Worm (Caenorhabditis elegans) whole organism, L1 larva: Measurements from ENCODE around the gene T11F8.1.
"Not testable (repeated sequence)": the region's sequence is repeated elsewhere in the genome, so short reads cannot be mapped to it uniquely, and the experiment has no call there.

Source experiments
- C34B4.2 ChIP-seq: sonication (generic microtip); optimal IDR thresholded peaks from 2 replicates; lab custom pipeline; 2017; ENCODE audit warnings: mild to moderate bottlenecking, missing genetic modification characterization, missing compliant biosample characterization
- F16B12.6 ChIP-seq: fragments of 150-350 bp; optimal IDR thresholded peaks from 2 replicates; lab custom pipeline; 2014; ENCODE audit warnings: missing biosample characterization, missing genetic modification characterization
- Y116A8C.19 ChIP-seq: sonication (generic microtip); optimal IDR thresholded peaks from 2 replicates; lab custom pipeline; 2016; ENCODE audit warnings: missing compliant biosample characterization, missing genetic modification characterization, borderline replicate concordance
- aha-1 ChIP-seq: fragments of 150-350 bp; optimal IDR thresholded peaks from 2 replicates; lab custom pipeline; 2014; ENCODE audit warnings: missing biosample characterization, missing genetic modification characterization
- aly-2 ChIP-seq: fragments of 150-350 bp; optimal IDR thresholded peaks from 2 replicates; lab custom pipeline; 2014; ENCODE audit warnings: missing biosample characterization, missing genetic modification characterization
- ceh-8 ChIP-seq: fragments of 200-800 bp; sonication (Bioruptor generic); optimal IDR thresholded peaks from 2 replicates; lab custom pipeline; 2018; ENCODE audit warnings: mild to moderate bottlenecking, missing genetic modification characterization, moderate library complexity, missing compliant biosample characterization
- ceh-82 ChIP-seq, 3 experiments: fragments of 150-350 bp in 1 of 3; sonication (generic microtip) in 2 of 3; optimal IDR thresholded peaks; 2 replicates each; lab custom pipeline; 2014 to 2017; ENCODE audit warnings: missing biosample characterization in 3 of 3, missing genetic modification characterization in 3 of 3
- ceh-88 ChIP-seq: fragments of 200-800 bp; sonication (Bioruptor generic); IDR thresholded peaks from 2 replicates; pipeline ENCODE4 v1.3.6; 2022; ENCODE audit warnings: missing genetic modification characterization, missing compliant biosample characterization
- ceh-90 ChIP-seq: sonication (generic microtip); optimal IDR thresholded peaks from 2 replicates; lab custom pipeline; 2016; ENCODE audit warnings: missing genetic modification characterization, missing compliant biosample characterization
- efl-3 ChIP-seq: fragments of 200-800 bp; sonication (Bioruptor generic); optimal IDR thresholded peaks from 2 replicates; lab custom pipeline; 2018; ENCODE audit warnings: mild to moderate bottlenecking, missing genetic modification characterization, missing compliant biosample characterization
- egl-13 ChIP-seq: sonication (generic microtip); optimal IDR thresholded peaks from 2 replicates; lab custom pipeline; 2016; ENCODE audit warnings: missing genotype, missing genetic modification reagents, missing genetic modification characterization, missing compliant biosample characterization
- egl-27 ChIP-seq, 2 experiments: fragments of 150-350 bp in 1 of 2; sonication (generic microtip); optimal IDR thresholded peaks; 3 replicates each; lab custom pipeline; 2017 to 2018; ENCODE audit warnings: missing biosample characterization in 2 of 2, missing genetic modification characterization in 2 of 2, missing genetic modification reagents in 2 of 2
- elt-2 ChIP-seq: sonication (generic microtip); optimal IDR thresholded peaks from 2 replicates; lab custom pipeline; 2016; ENCODE audit warnings: missing genetic modification characterization, mild to moderate bottlenecking, inconsistent platforms, missing compliant biosample characterization, missing genetic modification reagents
- fkh-10 ChIP-seq: sonication (generic microtip); optimal IDR thresholded peaks from 2 replicates; lab custom pipeline; 2017; ENCODE audit warnings: missing biosample characterization, missing genetic modification reagents, missing genetic modification characterization
- fkh-8 ChIP-seq: sonication (generic microtip); optimal IDR thresholded peaks from 2 replicates; lab custom pipeline; 2016; ENCODE audit warnings: mild to moderate bottlenecking, missing genetic modification characterization, missing compliant biosample characterization
- isw-1 ChIP-seq: fragments of 200-800 bp; sonication (Bioruptor generic); IDR thresholded peaks from 2 replicates; pipeline ENCODE4 v1.3.6; 2022; ENCODE audit warnings: missing genetic modification characterization, missing compliant biosample characterization
- jun-1 ChIP-seq: fragments of 150-350 bp; optimal IDR thresholded peaks from 2 replicates; lab custom pipeline; 2014; ENCODE audit warnings: missing biosample characterization, missing genetic modification reagents, missing genetic modification characterization
- lin-13 ChIP-seq: fragments of 150-350 bp; optimal IDR thresholded peaks from 2 replicates; lab custom pipeline; 2014; ENCODE audit warnings: missing biosample characterization, missing genetic modification reagents, missing genetic modification characterization
- lin-15B ChIP-seq: fragments of 150-350 bp; sonication (generic microtip); optimal IDR thresholded peaks from 3 replicates; lab custom pipeline; 2014; ENCODE audit warnings: missing biosample characterization, missing genetic modification characterization
- lsy-2 ChIP-seq, 2 experiments: fragments of 150-350 bp; optimal IDR thresholded peaks; 2 replicates each; lab custom pipeline; 2014; ENCODE audit warnings: missing biosample characterization in 2 of 2, missing genetic modification characterization in 2 of 2
- mab-9 ChIP-seq: fragments of 200-800 bp; sonication (Bioruptor generic); IDR thresholded peaks from 2 replicates; pipeline ENCODE4 v1.3.6; 2022; ENCODE audit warnings: missing genetic modification reagents, missing genetic modification characterization, missing compliant biosample characterization
- nhr-12 ChIP-seq: sonication (generic microtip); optimal IDR thresholded peaks from 2 replicates; lab custom pipeline; 2017; ENCODE audit warnings: missing biosample characterization, missing genetic modification characterization
- nhr-20 ChIP-seq: sonication (generic microtip); optimal IDR thresholded peaks from 2 replicates; lab custom pipeline; 2016; ENCODE audit warnings: mild to moderate bottlenecking, missing genetic modification characterization, missing compliant biosample characterization
- nhr-28 ChIP-seq: fragments of 150-350 bp; optimal IDR thresholded peaks from 2 replicates; lab custom pipeline; 2014; ENCODE audit warnings: missing biosample characterization, missing genetic modification characterization
- nhr-71 ChIP-seq: sonication (generic microtip); optimal IDR thresholded peaks from 2 replicates; lab custom pipeline; 2016; ENCODE audit warnings: mild to moderate bottlenecking, missing genetic modification characterization, moderate library complexity, missing compliant biosample characterization
- nhr-76 ChIP-seq: sonication (generic microtip); optimal IDR thresholded peaks from 2 replicates; lab custom pipeline; 2017; ENCODE audit warnings: missing biosample characterization, missing genetic modification characterization
- nhr-77 ChIP-seq: fragments of 150-350 bp; optimal IDR thresholded peaks from 2 replicates; lab custom pipeline; 2014; ENCODE audit warnings: missing biosample characterization, missing genetic modification characterization
- pag-3 ChIP-seq: sonication (generic microtip); optimal IDR thresholded peaks from 2 replicates; lab custom pipeline; 2017; ENCODE audit warnings: missing genetic modification characterization, mild to moderate bottlenecking, missing compliant biosample characterization, antibody characterized with exemption, borderline replicate concordance; ENCODE audit not compliant: insufficient read depth
- pax-3 ChIP-seq: fragments of 200-800 bp; sonication (Bioruptor generic); optimal IDR thresholded peaks from 2 replicates; lab custom pipeline; 2018; ENCODE audit warnings: mild to moderate bottlenecking, missing genetic modification characterization, moderate library complexity, missing compliant biosample characterization
- pqm-1 ChIP-seq: sonication (generic microtip); optimal IDR thresholded peaks from 3 replicates; lab custom pipeline; 2017; ENCODE audit warnings: missing biosample characterization, missing genetic modification characterization
- snpc-4 ChIP-seq: fragments of 150-350 bp; optimal IDR thresholded peaks from 2 replicates; lab custom pipeline; 2014; ENCODE audit warnings: missing biosample characterization, missing genetic modification characterization
- unc-130 ChIP-seq: fragments of 150-350 bp; optimal IDR thresholded peaks from 2 replicates; lab custom pipeline; 2017; ENCODE audit warnings: missing biosample characterization, missing genetic modification characterization, inconsistent platforms
- unc-30 ChIP-seq: sonication (generic microtip); optimal IDR thresholded peaks from 2 replicates; lab custom pipeline; 2017; ENCODE audit warnings: missing biosample characterization, missing genetic modification characterization
- unc-62 ChIP-seq: fragments of 150-350 bp; optimal IDR thresholded peaks from 2 replicates; lab custom pipeline; 2014; ENCODE audit warnings: missing biosample characterization, missing genetic modification reagents, missing genetic modification characterization
- unc-98 ChIP-seq: fragments of 200-800 bp; sonication (Bioruptor generic); IDR thresholded peaks from 2 replicates; pipeline ENCODE4 v1.3.6; 2022; ENCODE audit warnings: missing genetic modification characterization, missing compliant biosample characterization
- ztf-4 ChIP-seq: fragments of 150-350 bp; optimal IDR thresholded peaks from 2 replicates; lab custom pipeline; 2014; ENCODE audit warnings: missing biosample characterization, missing genetic modification characterization

T11F8.1 gene

DNA sequence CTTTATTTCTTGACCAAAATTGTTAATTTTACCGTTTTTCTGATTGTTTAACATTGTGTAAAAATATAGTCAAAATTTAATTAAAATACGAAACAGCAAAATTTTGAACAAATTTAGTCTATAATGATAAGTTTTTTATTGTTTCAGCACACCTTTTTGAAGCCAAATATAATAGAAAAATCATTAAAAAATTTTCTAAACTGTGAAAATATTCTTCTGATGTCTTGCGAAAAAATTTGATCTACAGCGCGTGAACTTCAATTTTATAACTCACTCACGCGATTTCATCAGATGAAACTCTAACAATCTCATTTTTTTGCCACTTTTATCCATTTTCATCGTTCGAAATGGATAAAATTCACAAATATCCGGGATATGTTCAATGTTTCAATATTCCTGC lies at the start of gene T11F8.1:
Gene T11F8.1, plus strand, starts transcription at position 301 of the 400 bp plus-strand sequence.
- TF ChIP-seq lsy-2 (tag; optimal IDR thresholded peaks at IDR 0.05; lab: Kevin White, UChicago): no peak
- no peak for TF ChIP-seq lin-15B (tag; lab: Kevin White, UChicago)
- TF ChIP-seq ceh-88 (GFP tag; lab: Robert Waterston, UW): no peak
- TF ChIP-seq Y116A8C.19 (tag; lab: Kevin White, UChicago): no peak
- no peak for TF ChIP-seq egl-27 (tag; optimal IDR thresholded peaks at IDR 0.05; lab: Kevin White, UChicago)
- TF ChIP-seq nhr-76: no peak
- no peak for TF ChIP-seq efl-3 (GFP tag; lab: Kevin White, UChicago)
- TF ChIP-seq pax-3 (tag; lab: Kevin White, UChicago): no peak
- no peak for TF ChIP-seq ztf-4 (tag; lab: Kevin White, UChicago)
- no peak for TF ChIP-seq aly-2 (tag; lab: Kevin White, UChicago)
- no peak for TF ChIP-seq unc-130 (tag; lab: Kevin White, UChicago)
- TF ChIP-seq pqm-1 (tag; lab: Kevin White, UChicago): no peak
- no peak for TF ChIP-seq lin-13
- no peak for TF ChIP-seq unc-62 (GFP tag; lab: Kevin White, UChicago)
- no peak for TF ChIP-seq snpc-4 (tag; lab: Kevin White, UChicago)

DNA sequence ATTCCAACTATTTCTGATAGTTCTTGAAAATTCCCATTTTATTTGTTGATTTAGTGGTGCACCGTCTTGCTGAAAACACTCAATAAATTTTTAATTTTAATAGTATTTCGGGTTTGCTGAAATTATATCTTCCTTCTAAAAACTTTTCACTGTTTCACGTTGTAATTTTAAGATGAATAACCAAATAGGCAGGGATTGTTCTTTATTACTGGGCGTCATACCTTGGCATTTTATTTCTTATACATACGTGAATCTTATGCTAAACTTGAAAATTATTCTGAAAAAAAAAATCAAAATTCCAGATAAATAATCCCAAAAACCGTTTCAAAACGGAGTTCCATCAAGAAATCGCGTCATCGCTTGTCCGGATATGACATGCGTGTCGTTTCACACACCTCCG lies 40.7 kb upstream of the T11F8.1 start, which contains the start of gene mgl-3:
Gene mgl-3, plus strand, starts transcription at position 301 of the 400 bp plus-strand sequence.
- TF ChIP-seq fkh-8: no peak

DNA sequence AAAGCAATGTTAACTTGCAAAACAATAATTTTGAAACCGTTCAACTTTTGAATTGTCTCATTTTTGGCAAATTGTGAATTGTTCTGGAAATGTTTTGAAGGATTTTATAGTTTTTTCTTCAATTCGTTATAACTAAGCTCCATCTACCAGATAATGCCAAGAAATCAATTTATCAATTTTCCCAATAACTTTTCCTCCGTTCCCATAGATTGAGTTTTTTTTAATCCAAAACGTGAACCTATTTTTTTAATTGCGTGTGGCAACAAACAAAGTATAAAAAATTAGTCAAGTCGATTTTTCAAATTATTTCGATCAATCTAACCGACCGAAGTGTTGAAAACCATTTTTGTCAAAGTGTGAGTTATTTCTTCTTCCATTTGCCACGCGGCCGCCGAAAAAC lies 26.7 kb upstream of the T11F8.1 start, which contains the start of gene Y4C6A.4:
Gene Y4C6A.4, plus strand, starts transcription at position 301 of the 400 bp plus-strand sequence.
- no peak for TF ChIP-seq isw-1 (GFP tag; lab: Robert Waterston, UW)
- TF ChIP-seq mab-9 (GFP tag; lab: Robert Waterston, UW): no peak
- TF ChIP-seq elt-2 (tag; lab: Kevin White, UChicago): no peak
- TF ChIP-seq nhr-28 (tag; lab: Kevin White, UChicago): no peak
- no peak for TF ChIP-seq nhr-12 (tag; lab: Kevin White, UChicago)
- TF ChIP-seq aha-1 (tag; lab: Kevin White, UChicago): no peak
- TF ChIP-seq Y116A8C.19 (tag; lab: Kevin White, UChicago): no peak
- no peak for TF ChIP-seq unc-62 (GFP tag; lab: Kevin White, UChicago)
- TF ChIP-seq fkh-10 (GFP tag; lab: Kevin White, UChicago): no peak
- TF ChIP-seq pax-3 (tag; lab: Kevin White, UChicago): no peak
- no peak for TF ChIP-seq aly-2 (tag; lab: Kevin White, UChicago)

- TF ChIP-seq ceh-90, elt-2, nhr-20 (tag; lab: Kevin White, UChicago): not testable (repeated sequence)
These were observed 23.4 kb upstream of the T11F8.1 start, which contains the start of gene Y4C6A.3 for ce11 chrIV:5455999-5456398. Gene Y4C6A.3, minus strand, starts transcription at chrIV:5456099.

DNA sequence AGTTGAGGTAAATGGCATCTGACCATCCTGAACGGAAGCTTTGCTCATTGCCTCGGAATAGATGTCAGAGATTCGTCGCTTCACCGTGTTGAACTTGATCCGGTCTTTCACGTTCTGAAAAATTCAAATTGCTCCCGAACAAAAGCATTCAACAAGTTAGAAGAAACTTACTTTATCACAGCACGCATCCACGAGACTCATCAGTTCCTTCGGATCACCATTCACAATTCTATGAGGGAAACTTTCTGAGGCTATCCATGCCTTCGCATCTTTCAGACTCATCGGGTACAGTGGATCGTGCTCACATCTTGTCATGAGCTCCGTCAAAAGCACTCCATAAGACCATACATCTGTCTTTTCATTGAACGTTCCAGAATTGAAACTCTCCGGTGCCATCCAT lies 16.6 kb upstream of the T11F8.1 start:
- no peak for TF ChIP-seq unc-130 (tag; lab: Kevin White, UChicago)

- TF ChIP-seq egl-13, F16B12.6, jun-1 (tag; lab: Kevin White, UChicago): not testable (repeated sequence)
These were observed 15.0 kb upstream of the T11F8.1 start, which contains the start of gene Y52D5A.2 for ce11 chrIV:5464403-5464802. Gene Y52D5A.2, minus strand, starts transcription at chrIV:5464503.

DNA sequence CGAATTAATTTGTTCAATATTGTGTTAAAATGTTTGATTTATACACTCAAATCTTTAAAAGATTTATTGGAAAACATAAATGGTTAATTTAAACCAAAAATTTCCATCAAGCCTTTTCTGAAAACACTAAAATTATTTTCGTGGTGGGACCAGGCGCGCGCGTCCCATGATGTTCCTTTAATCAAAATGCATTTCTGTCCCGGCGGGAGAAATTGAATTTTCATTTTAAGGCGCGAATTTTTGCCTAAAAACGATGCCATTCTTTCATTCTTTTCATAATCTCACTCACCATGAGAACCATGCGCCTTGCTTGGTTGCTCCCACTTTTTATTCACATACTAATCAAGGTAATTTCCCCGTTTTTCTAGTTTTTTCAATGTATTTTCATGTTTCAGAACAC lies 9.7 kb upstream of the T11F8.1 start, which contains the start of gene rme-2:
Gene rme-2, plus strand, starts transcription at position 288 of the 400 bp plus-strand sequence.
- no peak for TF ChIP-seq pax-3 (tag; lab: Kevin White, UChicago)
- no peak for TF ChIP-seq ceh-8
- no peak for TF ChIP-seq unc-30 (tag; lab: Kevin White, UChicago)
- TF ChIP-seq nhr-77 (tag; lab: Kevin White, UChicago): no peak
- TF ChIP-seq unc-98: no peak
- no peak for TF ChIP-seq nhr-71 (tag; lab: Kevin White, UChicago)
- no peak for TF ChIP-seq pqm-1 (tag; lab: Kevin White, UChicago)
- TF ChIP-seq isw-1 (GFP tag; lab: Robert Waterston, UW): no peak
- TF ChIP-seq ceh-82 (tag; optimal IDR thresholded peaks at IDR 0.05; lab: Kevin White, UChicago): no peak
- TF ChIP-seq lsy-2 (tag; optimal IDR thresholded peaks at IDR 0.05; lab: Kevin White, UChicago): no peak
- no peak for TF ChIP-seq pag-3 (tag; lab: Kevin White, UChicago)
- TF ChIP-seq aha-1 (tag; lab: Kevin White, UChicago): no peak
- TF ChIP-seq ztf-4 (tag; lab: Kevin White, UChicago): no peak
- no peak for TF ChIP-seq snpc-4 (tag; lab: Kevin White, UChicago)
- TF ChIP-seq ceh-90 (tag; lab: Kevin White, UChicago): no peak
- no peak for TF ChIP-seq C34B4.2 (tag; lab: Kevin White, UChicago)
